Fruit fly (Drosophila melanogaster): ENCODE measurements around the gene CG42300.
A peak's percentile ranks its signal among the peaks of the same experiment; 100 is the strongest.

The CG42300 gene

DNA sequence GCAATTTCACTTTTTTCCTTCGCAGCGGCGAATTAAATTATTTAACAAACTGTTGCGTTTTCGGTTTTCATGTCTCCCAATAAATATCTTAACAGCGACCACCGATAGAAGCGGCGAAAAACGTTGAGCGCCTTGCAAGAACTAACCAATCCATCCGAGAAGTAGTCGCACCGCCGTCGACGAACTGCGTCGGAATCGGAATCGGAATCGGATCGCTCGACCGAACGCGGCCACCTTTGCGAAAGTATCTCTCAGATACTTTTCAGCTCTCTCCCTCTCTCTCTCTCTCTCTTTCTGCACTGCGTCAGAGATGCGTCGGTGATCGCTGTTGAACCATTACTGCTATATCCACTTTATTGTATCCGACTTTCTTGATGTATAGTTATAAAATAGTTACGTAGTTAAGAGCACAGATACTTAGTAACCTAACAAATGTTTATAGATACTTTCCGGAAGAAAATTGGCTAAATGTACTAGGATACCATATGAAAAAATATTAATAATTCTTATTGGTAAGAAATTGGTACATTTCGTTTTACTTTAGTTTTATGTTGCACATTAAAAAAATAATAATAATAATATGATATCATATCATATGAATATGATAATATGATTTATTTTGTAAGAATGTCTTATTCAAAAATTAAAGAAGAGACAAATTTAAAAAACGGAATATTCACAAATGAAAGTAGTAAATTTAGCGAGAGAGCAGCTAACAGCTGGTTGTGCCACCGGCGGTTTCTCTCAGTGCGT, 37.8 kb upstream of the CG42300 start, which contains the start of gene Chsy (continued):
- TF ChIP-seq Fer3 (tag; optimal IDR thresholded peaks at IDR 0.05) (no peak), Chrac-16 (GFP tag; optimal IDR thresholded peaks at IDR 0.05) (no peak), CG10274 (GFP tag; optimal IDR thresholded peaks at IDR 0.05) (no peak), run (tag; optimal IDR thresholded peaks at IDR 0.05) (no peak), CrebB (tag; optimal IDR thresholded peaks at IDR 0.05) (no peak), CG10321 (GFP tag; IDR thresholded peaks at IDR 0.05) (no peak), grn (GFP tag; optimal IDR thresholded peaks at IDR 0.05) (no peak), CG13775 (GFP tag; optimal IDR thresholded peaks at IDR 0.05) (peak; percentile 6), CG12071 (GFP tag; optimal IDR thresholded peaks at IDR 0.05) (no peak), CG2120 (GFP tag; optimal IDR thresholded peaks at IDR 0.05) (no peak), Lhr (GFP tag; optimal IDR thresholded peaks at IDR 0.05) (no peak), CG14667 (GFP tag; IDR thresholded peaks at IDR 0.05) (no peak), slbo (GFP tag; IDR thresholded peaks at IDR 0.05) (peak; percentile 64), kni (GFP tag; optimal IDR thresholded peaks at IDR 0.05) (no peak), CG32767 (GFP tag; IDR thresholded peaks at IDR 0.05) (no peak), ATbp (GFP tag; optimal IDR thresholded peaks at IDR 0.05) (no peak), ab (GFP tag; optimal IDR thresholded peaks at IDR 0.05) (no peak), CG17359 (tag; optimal IDR thresholded peaks at IDR 0.05) (no peak), CG10979 (tag; optimal IDR thresholded peaks at IDR 0.05) (no peak), CG31224 (GFP tag; IDR thresholded peaks at IDR 0.05) (no peak), trem (tag; optimal IDR thresholded peaks at IDR 0.05) (no peak), fd3F (GFP tag; optimal IDR thresholded peaks at IDR 0.05) (no peak), lbe (GFP tag; optimal IDR thresholded peaks at IDR 0.05) (no peak), ttk (GFP tag; IDR thresholded peaks at IDR 0.05) (no peak), CG16863 (GFP tag; optimal IDR thresholded peaks at IDR 0.05) (no peak), phol (tag; optimal IDR thresholded peaks at IDR 0.05) (peak; percentile 12), CG1832 (GFP tag; optimal IDR thresholded peaks at IDR 0.05) (peak; percentile 39), dmrt11E (tag; optimal IDR thresholded peaks at IDR 0.05) (no peak), CG12391 (tag; optimal IDR thresholded peaks at IDR 0.05) (peak; percentile 31), Hsf (GFP tag; optimal IDR thresholded peaks at IDR 0.05) (no peak), kah (GFP tag; optimal IDR thresholded peaks at IDR 0.05) (no peak), Dll (GFP tag; IDR thresholded peaks at IDR 0.05; ENCODE audit: partially characterized antibody) (no peak), CG10959 (GFP tag; IDR thresholded peaks at IDR 0.05) (no peak), Med (GFP tag) (peak; percentile 78), Elba2 (GFP tag; optimal IDR thresholded peaks at IDR 0.05) (peak; percentile 1)

DNA sequence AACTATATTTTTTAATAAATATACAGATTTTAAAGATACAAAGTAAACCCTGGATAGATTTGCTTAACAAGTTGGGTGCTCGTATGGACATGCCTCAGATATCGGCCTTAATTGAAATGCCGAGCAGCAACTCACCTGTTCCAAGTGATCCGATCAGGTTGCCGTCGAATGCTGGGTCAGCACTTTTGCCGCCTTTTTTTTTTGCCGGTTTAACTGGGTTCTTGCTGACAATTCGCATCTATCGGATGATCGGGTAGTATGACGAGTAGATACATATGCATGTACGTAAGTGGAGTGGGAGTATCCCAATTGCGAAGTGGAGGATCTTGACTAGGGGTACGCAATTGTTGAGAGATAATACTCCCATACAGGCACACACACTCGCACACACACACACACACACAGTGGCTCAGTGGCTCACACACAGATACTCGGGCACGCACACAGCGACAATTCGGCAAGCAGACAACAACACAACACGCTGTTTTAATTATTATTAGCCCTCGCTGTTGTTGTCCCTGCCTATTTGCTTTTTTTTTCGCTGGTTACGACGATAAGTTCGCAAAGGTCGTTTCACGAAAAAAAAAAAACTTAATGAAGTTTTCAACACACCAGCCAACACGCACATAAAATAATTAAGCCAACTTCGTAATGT, 37.1 kb upstream of the CG42300 start:
- TF ChIP-seq Pdp1 (GFP tag; optimal IDR thresholded peaks at IDR 0.05), result peak in 1 of 2 experiments; percentile 45
- no peak for TF ChIP-seq Lhr (GFP tag; optimal IDR thresholded peaks at IDR 0.05)
- peak; percentile 82 for TF ChIP-seq cg (GFP tag; optimal IDR thresholded peaks at IDR 0.05)
- peak; percentile 18 for TF ChIP-seq exex (tag; optimal IDR thresholded peaks at IDR 0.05)
- TF ChIP-seq CG11504 (tag; optimal IDR thresholded peaks at IDR 0.05), result no peak
- TF ChIP-seq cwo (GFP tag; optimal IDR thresholded peaks at IDR 0.05), result no peak
- TF ChIP-seq CG4360 (GFP tag; IDR thresholded peaks at IDR 0.05), result peak; percentile 62
- peak; percentile 37 for TF ChIP-seq Vsx1 (GFP tag; optimal IDR thresholded peaks at IDR 0.05)
- no peak for TF ChIP-seq CG10274 (GFP tag; optimal IDR thresholded peaks at IDR 0.05)
- TF ChIP-seq Aef1 (GFP tag; IDR thresholded peaks at IDR 0.05), result peak; percentile 45; the same call in 1 of the 3 replicates

All from whole organism, embryonic.